Fruit fly (Drosophila melanogaster): ENCODE results near the gene TwdlN.

- no peak for TF ChIP-seq usp (GFP tag; optimal IDR thresholded peaks at IDR 0.05)
- no peak for TF ChIP-seq CG8478 (optimal IDR thresholded peaks at IDR 0.05)
These were observed 1.3 kb downstream of the TwdlN start for dm6 chr3R:26633010-26633409.

Data from whole organism.